Worm (Caenorhabditis elegans): ENCODE measurements around the gene pho-1.

pho-1 gene

ce11 chrII:5226309-5226708, 9.3 kb downstream of the pho-1 start:
- TF ChIP-seq ztf-28 (GFP tag; IDR thresholded peaks at IDR 0.05) (no peak), nfyb-1 (GFP tag; IDR thresholded peaks at IDR 0.05) (0 out of 2 replicates have a peak, but pooled peaks have one; percentile 43), hmg-1.2 (GFP tag; IDR thresholded peaks at IDR 0.05) (peak; percentile 36; the same call in 1 of the 2 replicates), hlh-12 (tag; optimal IDR thresholded peaks at IDR 0.05) (no peak), fkh-3 (tag; optimal IDR thresholded peaks at IDR 0.05) (no peak), F39B2.1 (GFP tag; IDR thresholded peaks at IDR 0.05) (no peak)

DNA sequence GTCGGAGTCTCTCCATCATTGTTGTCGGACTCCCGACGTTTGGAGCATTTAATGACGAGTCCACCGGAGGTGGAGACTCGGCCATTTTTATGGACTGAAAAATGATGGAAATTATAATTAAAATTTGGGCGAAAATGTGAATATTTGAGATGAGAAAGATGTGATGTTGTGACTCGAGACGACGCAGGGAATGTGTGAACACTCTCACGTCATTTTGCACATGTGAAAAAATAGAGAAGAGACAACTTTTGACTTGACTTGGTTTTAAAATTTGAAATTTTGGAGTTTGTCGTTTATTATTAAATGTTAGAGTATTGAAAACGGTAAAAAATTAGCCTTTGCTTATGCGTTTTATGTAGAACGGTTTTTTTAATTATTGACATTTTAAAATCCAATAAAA, 10.4 kb downstream of the pho-1 start, which contains the start of gene dsh-1:
Gene dsh-1, minus strand, starts transcription at position 101 of the 400 bp plus-strand sequence.
- TF ChIP-seq hsf-1 (GFP tag; IDR thresholded peaks at IDR 0.05) (no peak), lag-1 (GFP tag; IDR thresholded peaks at IDR 0.05) (no peak), egl-44 (GFP tag; IDR thresholded peaks at IDR 0.05) (no peak), K11D2.4 (GFP tag; IDR thresholded peaks at IDR 0.05) (no peak), rec-8 (tag; optimal IDR thresholded peaks at IDR 0.05) (no peak), ceh-27 (GFP tag; optimal IDR thresholded peaks at IDR 0.05) (no peak), nfya-2 (GFP tag; IDR thresholded peaks at IDR 0.05) (no peak), snpc-3.4 (tag; optimal IDR thresholded peaks at IDR 0.05) (no peak), aptf-3 (GFP tag; IDR thresholded peaks at IDR 0.05) (no peak), ztf-3 (GFP tag; optimal IDR thresholded peaks at IDR 0.05) (no peak), efl-1 (GFP tag; optimal IDR thresholded peaks at IDR 0.05) (no peak), fkh-3 (tag; optimal IDR thresholded peaks at IDR 0.05) (no peak), tbx-9 (tag; optimal IDR thresholded peaks at IDR 0.05; ENCODE audit: borderline replicate concordance) (no peak), nfyb-1 (GFP tag; IDR thresholded peaks at IDR 0.05) (no peak), bed-1 (GFP tag; IDR thresholded peaks at IDR 0.05) (no peak), hmg-20 (GFP tag; IDR thresholded peaks at IDR 0.05) (no peak), ama-1 (optimal IDR thresholded peaks at IDR 0.05) (no peak), ama-1 (GFP tag; optimal IDR thresholded peaks at IDR 0.05) (no peak), madf-8 (GFP tag; conservative IDR thresholded peaks at IDR 0.05) (no peak), Y95B8A.8 (GFP tag; IDR thresholded peaks at IDR 0.05) (no peak), ztf-6 (GFP tag; IDR thresholded peaks at IDR 0.05) (no peak)

ce11 chrII:5222830-5223229, 12.8 kb downstream of the pho-1 start:
- TF ChIP-seq attf-5 (GFP tag; optimal IDR thresholded peaks at IDR 0.05) (no peak), ceh-79 (tag; optimal IDR thresholded peaks at IDR 0.05) (no peak), cebp-2 (GFP tag; IDR thresholded peaks at IDR 0.05) (no peak), nfya-1 (tag; optimal IDR thresholded peaks at IDR 0.05; ENCODE audit: borderline replicate concordance, insufficient read depth) (no peak), nhr-27 (tag; optimal IDR thresholded peaks at IDR 0.05) (no peak), ztf-28 (GFP tag; IDR thresholded peaks at IDR 0.05) (no peak), ztf-3 (GFP tag; optimal IDR thresholded peaks at IDR 0.05) (no peak), C06A6.2 (GFP tag; conservative IDR thresholded peaks at IDR 0.05) (no peak), aptf-2 (GFP tag; conservative IDR thresholded peaks at IDR 0.05) (no peak), madf-6 (GFP tag; IDR thresholded peaks at IDR 0.05) (no peak), chd-7 (tag; optimal IDR thresholded peaks at IDR 0.05) (no peak), ekl-4 (GFP tag; IDR thresholded peaks at IDR 0.05) (no peak), tlf-1 (GFP tag; optimal IDR thresholded peaks at IDR 0.05) (no peak), egrh-3 (GFP tag; IDR thresholded peaks at IDR 0.05) (no peak), cebp-1 (GFP tag; IDR thresholded peaks at IDR 0.05) (no peak), cebp-1 (tag; optimal IDR thresholded peaks at IDR 0.05) (no peak)
